Worm (Caenorhabditis elegans) whole organism, L1 larva: ENCODE measurements around the gene C27B7.5.

Experiments
- C16A3.4 ChIP-seq: fragments of 150-350 bp; optimal IDR thresholded peaks from 2 replicates; lab custom pipeline; 2014; ENCODE audit warnings: missing biosample characterization, missing genetic modification characterization
- F16B12.6 ChIP-seq: fragments of 150-350 bp; optimal IDR thresholded peaks from 2 replicates; lab custom pipeline; 2014; ENCODE audit warnings: missing biosample characterization, missing genetic modification characterization
- aha-1 ChIP-seq: fragments of 150-350 bp; optimal IDR thresholded peaks from 2 replicates; lab custom pipeline; 2014; ENCODE audit warnings: missing biosample characterization, missing genetic modification characterization
- aly-2 ChIP-seq: fragments of 150-350 bp; optimal IDR thresholded peaks from 2 replicates; lab custom pipeline; 2014; ENCODE audit warnings: missing biosample characterization, missing genetic modification characterization
- blmp-1 ChIP-seq: fragments of 150-350 bp; optimal IDR thresholded peaks from 2 replicates; lab custom pipeline; 2014; ENCODE audit warnings: missing biosample characterization, missing genetic modification characterization
- ceh-8 ChIP-seq: fragments of 200-800 bp; sonication (Bioruptor generic); optimal IDR thresholded peaks from 2 replicates; lab custom pipeline; 2018; ENCODE audit warnings: mild to moderate bottlenecking, missing genetic modification characterization, moderate library complexity, missing compliant biosample characterization
- ceh-82 ChIP-seq, 3 experiments: fragments of 150-350 bp in 1 of 3; sonication (generic microtip) in 2 of 3; optimal IDR thresholded peaks; 2 replicates each; lab custom pipeline; 2014 to 2017; ENCODE audit warnings: missing biosample characterization in 3 of 3, missing genetic modification characterization in 3 of 3
- ceh-88 ChIP-seq: fragments of 200-800 bp; sonication (Bioruptor generic); IDR thresholded peaks from 2 replicates; pipeline ENCODE4 v1.3.6; 2022; ENCODE audit warnings: missing genetic modification characterization, missing compliant biosample characterization
- ceh-90 ChIP-seq: sonication (generic microtip); optimal IDR thresholded peaks from 2 replicates; lab custom pipeline; 2016; ENCODE audit warnings: missing genetic modification characterization, missing compliant biosample characterization
- ces-1 ChIP-seq: fragments of 150-350 bp; optimal IDR thresholded peaks from 2 replicates; lab custom pipeline; 2014; ENCODE audit warnings: missing biosample characterization, missing genetic modification reagents, missing genetic modification characterization
- dsc-1 ChIP-seq: sonication (generic microtip); optimal IDR thresholded peaks from 2 replicates; lab custom pipeline; 2016; ENCODE audit warnings: mild to moderate bottlenecking, missing genetic modification characterization, missing compliant biosample characterization
- efl-1 ChIP-seq, 4 experiments: fragments of 150-350 bp; optimal IDR thresholded peaks in 3 of 4; peaks in 1 of 4; 1 replicate in 1 of 4; 2 replicates in 3 of 4; lab custom pipeline; 2014; ENCODE audit warnings: missing biosample characterization in 2 of 4, missing genetic modification characterization in 2 of 4, missing genetic modification reagents in 2 of 4
- efl-3 ChIP-seq: fragments of 200-800 bp; sonication (Bioruptor generic); optimal IDR thresholded peaks from 2 replicates; lab custom pipeline; 2018; ENCODE audit warnings: mild to moderate bottlenecking, missing genetic modification characterization, missing compliant biosample characterization
- egl-13 ChIP-seq: sonication (generic microtip); optimal IDR thresholded peaks from 2 replicates; lab custom pipeline; 2016; ENCODE audit warnings: missing genotype, missing genetic modification reagents, missing genetic modification characterization, missing compliant biosample characterization
- egl-27 ChIP-seq, 2 experiments: fragments of 150-350 bp in 1 of 2; sonication (generic microtip); optimal IDR thresholded peaks; 3 replicates each; lab custom pipeline; 2017 to 2018; ENCODE audit warnings: missing biosample characterization in 2 of 2, missing genetic modification characterization in 2 of 2, missing genetic modification reagents in 2 of 2
- elt-2 ChIP-seq: sonication (generic microtip); optimal IDR thresholded peaks from 2 replicates; lab custom pipeline; 2016; ENCODE audit warnings: missing genetic modification characterization, mild to moderate bottlenecking, inconsistent platforms, missing compliant biosample characterization, missing genetic modification reagents
- elt-3 ChIP-seq, 6 experiments: fragments of 150-350 bp in 1 of 6; sonication (generic microtip); optimal IDR thresholded peaks; 2 replicates each; lab custom pipeline; 2017 to 2018; ENCODE audit warnings: missing biosample characterization in 6 of 6, missing genetic modification characterization in 6 of 6, inconsistent platforms in 1 of 6
- ets-5 ChIP-seq: fragments of 200-800 bp; sonication (Bioruptor generic); IDR thresholded peaks from 2 replicates; pipeline ENCODE4 v1.3.6; 2022; ENCODE audit warnings: missing genetic modification characterization, missing compliant biosample characterization
- fkh-10 ChIP-seq: sonication (generic microtip); optimal IDR thresholded peaks from 2 replicates; lab custom pipeline; 2017; ENCODE audit warnings: missing biosample characterization, missing genetic modification reagents, missing genetic modification characterization
- fkh-4 ChIP-seq: sonication (generic microtip); optimal IDR thresholded peaks from 2 replicates; lab custom pipeline; 2016; ENCODE audit warnings: missing compliant biosample characterization, missing genetic modification characterization, borderline replicate concordance
- fkh-8 ChIP-seq: sonication (generic microtip); optimal IDR thresholded peaks from 2 replicates; lab custom pipeline; 2016; ENCODE audit warnings: mild to moderate bottlenecking, missing genetic modification characterization, missing compliant biosample characterization
- fos-1 ChIP-seq: fragments of 150-350 bp; optimal IDR thresholded peaks from 2 replicates; lab custom pipeline; 2014; ENCODE audit warnings: missing biosample characterization, missing genetic modification characterization
- hlh-4 ChIP-seq: sonication (generic microtip); optimal IDR thresholded peaks from 2 replicates; lab custom pipeline; 2016; ENCODE audit warnings: mild to moderate bottlenecking, missing genetic modification characterization, missing compliant biosample characterization
- hpl-2 ChIP-seq: fragments of 150-350 bp; optimal IDR thresholded peaks from 2 replicates; lab custom pipeline; 2014; ENCODE audit warnings: missing biosample characterization, missing genetic modification reagents, missing genetic modification characterization
- irx-1 ChIP-seq: sonication (generic microtip); optimal IDR thresholded peaks from 2 replicates; lab custom pipeline; 2016; ENCODE audit warnings: missing genetic modification characterization, missing compliant biosample characterization
- jun-1 ChIP-seq: fragments of 150-350 bp; optimal IDR thresholded peaks from 2 replicates; lab custom pipeline; 2014; ENCODE audit warnings: missing biosample characterization, missing genetic modification reagents, missing genetic modification characterization
- lin-14 ChIP-seq: fragments of 200-800 bp; sonication (Bioruptor generic); optimal IDR thresholded peaks from 2 replicates; lab custom pipeline; 2018; ENCODE audit warnings: mild to moderate bottlenecking, missing genetic modification characterization, moderate library complexity, missing compliant biosample characterization
- lin-35 ChIP-seq, 2 experiments: fragments of 150-350 bp; optimal IDR thresholded peaks; 2 replicates each; lab custom pipeline; 2014; ENCODE audit warnings: missing biosample characterization in 2 of 2, missing genetic modification characterization in 2 of 2, missing genetic modification reagents in 2 of 2
- lir-3 ChIP-seq: sonication (generic microtip); optimal IDR thresholded peaks from 2 replicates; lab custom pipeline; 2016; ENCODE audit warnings: mild to moderate bottlenecking, missing genetic modification characterization, moderate library complexity, missing compliant biosample characterization; ENCODE audit not compliant: poor library complexity
- mab-9 ChIP-seq: fragments of 200-800 bp; sonication (Bioruptor generic); IDR thresholded peaks from 2 replicates; pipeline ENCODE4 v1.3.6; 2022; ENCODE audit warnings: missing genetic modification reagents, missing genetic modification characterization, missing compliant biosample characterization
- nhr-11 ChIP-seq: fragments of 150-350 bp; optimal IDR thresholded peaks from 2 replicates; lab custom pipeline; 2014; ENCODE audit warnings: missing biosample characterization, missing genetic modification characterization
- nhr-19 ChIP-seq: fragments of 200-800 bp; sonication (Bioruptor generic); conservative IDR thresholded peaks from 2 replicates; pipeline ENCODE4 v1.3.6; 2022; ENCODE audit warnings: missing genetic modification characterization, missing compliant biosample characterization
- nhr-20 ChIP-seq: sonication (generic microtip); optimal IDR thresholded peaks from 2 replicates; lab custom pipeline; 2016; ENCODE audit warnings: mild to moderate bottlenecking, missing genetic modification characterization, missing compliant biosample characterization
- nhr-28 ChIP-seq: fragments of 150-350 bp; optimal IDR thresholded peaks from 2 replicates; lab custom pipeline; 2014; ENCODE audit warnings: missing biosample characterization, missing genetic modification characterization
- nhr-71 ChIP-seq: sonication (generic microtip); optimal IDR thresholded peaks from 2 replicates; lab custom pipeline; 2016; ENCODE audit warnings: mild to moderate bottlenecking, missing genetic modification characterization, moderate library complexity, missing compliant biosample characterization
- nhr-76 ChIP-seq: sonication (generic microtip); optimal IDR thresholded peaks from 2 replicates; lab custom pipeline; 2017; ENCODE audit warnings: missing biosample characterization, missing genetic modification characterization
- nhr-84 ChIP-seq: sonication (generic microtip); optimal IDR thresholded peaks from 2 replicates; lab custom pipeline; 2017; ENCODE audit warnings: missing biosample characterization, missing genetic modification characterization
- nhr-85 ChIP-seq: sonication (generic microtip); peaks from one replicate; lab custom pipeline; 2016; ENCODE audit warnings: missing genetic modification characterization, inconsistent platforms, missing compliant biosample characterization
- rnt-1 ChIP-seq: sonication (generic microtip); optimal IDR thresholded peaks from 2 replicates; lab custom pipeline; 2016; ENCODE audit warnings: mild to moderate bottlenecking, missing genetic modification characterization, moderate library complexity, missing compliant biosample characterization
- skn-1 ChIP-seq: fragments of 150-350 bp; optimal IDR thresholded peaks from 2 replicates; lab custom pipeline; 2014; ENCODE audit warnings: missing biosample characterization, missing genetic modification characterization
- snpc-4 ChIP-seq: fragments of 150-350 bp; optimal IDR thresholded peaks from 2 replicates; lab custom pipeline; 2014; ENCODE audit warnings: missing biosample characterization, missing genetic modification characterization
- sptf-1 ChIP-seq: fragments of 150-350 bp; optimal IDR thresholded peaks from 2 replicates; lab custom pipeline; 2014; ENCODE audit warnings: missing biosample characterization, missing genetic modification characterization
- sup-37 ChIP-seq: fragments of 200-800 bp; sonication (Bioruptor generic); optimal IDR thresholded peaks from 2 replicates; lab custom pipeline; 2018; ENCODE audit warnings: mild to moderate bottlenecking, missing genetic modification characterization, missing compliant biosample characterization
- tbx-2 ChIP-seq: sonication (generic microtip); optimal IDR thresholded peaks from 2 replicates; lab custom pipeline; 2016; ENCODE audit warnings: missing genetic modification characterization, missing compliant biosample characterization
- tlp-1 ChIP-seq: fragments of 150-350 bp; optimal IDR thresholded peaks from 2 replicates; lab custom pipeline; 2014; ENCODE audit warnings: missing biosample characterization, missing genetic modification characterization
- unc-130 ChIP-seq: fragments of 150-350 bp; optimal IDR thresholded peaks from 2 replicates; lab custom pipeline; 2017; ENCODE audit warnings: missing biosample characterization, missing genetic modification characterization, inconsistent platforms
- unc-98 ChIP-seq: fragments of 200-800 bp; sonication (Bioruptor generic); IDR thresholded peaks from 2 replicates; pipeline ENCODE4 v1.3.6; 2022; ENCODE audit warnings: missing genetic modification characterization, missing compliant biosample characterization
- vab-15 ChIP-seq: sonication (generic microtip); optimal IDR thresholded peaks from 2 replicates; lab custom pipeline; 2017; ENCODE audit warnings: missing genotype, mild to moderate bottlenecking, missing genetic modification characterization, missing compliant biosample characterization
- zag-1 ChIP-seq: fragments of 150-350 bp; optimal IDR thresholded peaks from 2 replicates; lab custom pipeline; 2014; ENCODE audit warnings: missing biosample characterization, missing genetic modification characterization
- ztf-11 ChIP-seq, 2 experiments: sonication (generic microtip); optimal IDR thresholded peaks; 2 replicates each; lab custom pipeline; 2016 to 2017; ENCODE audit warnings: missing genetic modification characterization in 2 of 2, missing biosample characterization in 1 of 2, missing compliant biosample characterization in 1 of 2

The C27B7.5 gene

DNA sequence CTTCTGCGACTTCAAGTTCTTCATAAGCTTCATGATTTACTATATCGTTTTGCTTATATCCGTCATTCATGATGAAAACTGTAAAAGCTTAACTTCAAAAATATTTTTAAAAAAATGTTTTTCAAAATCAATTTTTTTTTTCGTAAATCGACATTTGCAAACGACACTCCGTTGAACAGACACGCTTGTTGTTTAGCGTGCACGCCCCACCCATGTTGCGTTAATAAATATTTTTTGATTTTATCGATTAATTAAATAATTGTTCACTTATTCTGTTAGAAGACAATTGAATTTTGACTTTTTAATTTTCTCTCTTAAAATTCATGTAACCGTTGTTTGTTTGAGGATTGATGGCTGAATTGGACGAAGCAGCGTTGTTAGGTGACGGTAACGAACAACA, 24.5 kb downstream of the C27B7.5 start, which contains the start of the genes D1046.2 and cfim-2 (continued):
- TF ChIP-seq ceh-8 (GFP tag; lab: Kevin White, UChicago) (no peak), nhr-84 (tag; lab: Kevin White, UChicago) (no peak), fkh-8 (tag; lab: Kevin White, UChicago) (no peak), tbx-2 (tag; lab: Kevin White, UChicago) (no peak), sptf-1 (tag; lab: Kevin White, UChicago) (no peak), skn-1 (tag; lab: Kevin White, UChicago) (peak; percentile 3), sup-37 (GFP tag; lab: Kevin White, UChicago) (no peak), vab-15 (no peak), nhr-76 (no peak), zag-1 (no peak), nhr-19 (GFP tag; lab: Robert Waterston, UW) (no peak), snpc-4 (tag; lab: Kevin White, UChicago) (no peak), nhr-71 (tag; lab: Kevin White, UChicago) (peak; percentile 39), nhr-85 (no peak), ceh-82 (tag; optimal IDR thresholded peaks at IDR 0.05; lab: Kevin White, UChicago) (no peak), mab-9 (GFP tag; lab: Robert Waterston, UW) (no peak), ztf-11 (tag; optimal IDR thresholded peaks at IDR 0.05; lab: Kevin White, UChicago) (no peak), nhr-11 (no peak), ces-1 (GFP tag; lab: Kevin White, UChicago) (no peak), egl-27 (tag; optimal IDR thresholded peaks at IDR 0.05; lab: Kevin White, UChicago) (no peak), fos-1 (no peak), hpl-2 (GFP tag; lab: Kevin White, UChicago) (no peak), F16B12.6 (tag; lab: Kevin White, UChicago) (no peak), lin-14 (GFP tag; lab: Kevin White, UChicago) (peak; percentile 4), egl-13 (tag; lab: Kevin White, UChicago) (no peak), ceh-88 (GFP tag; lab: Robert Waterston, UW) (no peak), aly-2 (no peak), tlp-1 (no peak)

ce11 chrIV:8926511-8926910, 25.1 kb downstream of the C27B7.5 start:
- TF ChIP-seq lin-35 (GFP tag; optimal IDR thresholded peaks at IDR 0.05; lab: Kevin White, UChicago), result no peak
- TF ChIP-seq unc-98 (GFP tag; lab: Robert Waterston, UW), result no peak
- no peak for TF ChIP-seq nhr-19 (GFP tag; lab: Robert Waterston, UW)
- no peak for TF ChIP-seq hlh-4 (tag; lab: Kevin White, UChicago)
- no peak for TF ChIP-seq blmp-1 (tag; lab: Kevin White, UChicago)
- no peak for TF ChIP-seq irx-1 (tag; lab: Kevin White, UChicago)
- TF ChIP-seq tbx-2 (tag; lab: Kevin White, UChicago), result no peak
- TF ChIP-seq elt-3 (tag; optimal IDR thresholded peaks at IDR 0.05; lab: Kevin White, UChicago), result no peak
- TF ChIP-seq C16A3.4 (tag; lab: Kevin White, UChicago), result no peak
- no peak for TF ChIP-seq ets-5 (GFP tag; lab: Robert Waterston, UW)
- no peak for TF ChIP-seq nhr-76

ce11 chrIV:8927093-8927492, 25.6 kb downstream of the C27B7.5 start:
- TF ChIP-seq elt-2, result peak; percentile 72
- TF ChIP-seq fkh-4 (tag; lab: Kevin White, UChicago), result no peak
- TF ChIP-seq efl-1 (optimal IDR thresholded peaks at IDR 0.05; lab: Kevin White, UChicago), result peak; percentile 56 to 62
- TF ChIP-seq efl-1 (GFP tag; optimal IDR thresholded peaks at IDR 0.05 in 1 of 2; lab: Kevin White, UChicago), result peak; percentile 46 to 96
- TF ChIP-seq dsc-1 (tag; lab: Kevin White, UChicago), result peak; percentile 80
- no peak for TF ChIP-seq fkh-10 (GFP tag; lab: Kevin White, UChicago)
- peak; percentile 51 for TF ChIP-seq lir-3 (tag; lab: Kevin White, UChicago)
- TF ChIP-seq unc-130, result peak; percentile 75
- TF ChIP-seq lin-14 (GFP tag; lab: Kevin White, UChicago), result peak; percentile 72
- TF ChIP-seq aha-1 (tag; lab: Kevin White, UChicago), result no peak
- peak; percentile 81 for TF ChIP-seq nhr-85
- peak; percentile 24 for TF ChIP-seq efl-3 (GFP tag; lab: Kevin White, UChicago)
- no peak for TF ChIP-seq nhr-28
- no peak for TF ChIP-seq tlp-1
- peak; percentile 76 for TF ChIP-seq C16A3.4 (tag; lab: Kevin White, UChicago)
- peak; percentile 79 for TF ChIP-seq nhr-20 (tag; lab: Kevin White, UChicago)
- peak; percentile 84 for TF ChIP-seq rnt-1
- TF ChIP-seq ceh-90, result no peak
- TF ChIP-seq zag-1, result no peak
- peak; percentile 61 for TF ChIP-seq jun-1
- TF ChIP-seq nhr-19 (GFP tag; lab: Robert Waterston, UW), result peak; percentile 74
